Fruit fly (Drosophila melanogaster) whole organism, embryonic: ENCODE results near the gene Gyc88E.

Experiments used
- Abd-B ChIP-seq: fragments of 200-800 bp; sonication (Bioruptor generic); optimal IDR thresholded peaks from 2 replicates; lab custom pipeline; 2018; ENCODE audit warnings: missing biosample characterization, mild to moderate bottlenecking, missing genetic modification characterization, moderate library complexity
- Ada2b ChIP-seq: fragments of 200-800 bp; sonication (Bioruptor generic); IDR thresholded peaks from 2 replicates; pipeline ENCODE4 v1.3.6; 2022; ENCODE audit warnings: missing biosample characterization, missing genetic modification characterization
- Asciz ChIP-seq: fragments of 200-800 bp; sonication (Bioruptor generic); optimal IDR thresholded peaks from 2 replicates; lab custom pipeline; 2017; ENCODE audit warnings: missing biosample characterization, mild to moderate bottlenecking, missing genetic modification characterization, missing genetic modification reagents
- Bteb2 ChIP-seq: fragments of 200-800 bp; sonication (Bioruptor generic); optimal IDR thresholded peaks from 2 replicates; lab custom pipeline; 2016; ENCODE audit warnings: missing biosample characterization, missing genetic modification characterization
- CG10321 ChIP-seq: fragments of 200-800 bp; sonication (Bioruptor generic); IDR thresholded peaks from 2 replicates; pipeline ENCODE4 v1.3.6; 2022; ENCODE audit warnings: missing biosample characterization, missing genetic modification characterization
- CG11093 ChIP-seq: fragments of 200-800 bp; sonication (Bioruptor generic); IDR thresholded peaks from 3 replicates; pipeline ENCODE4 v1.3.6; 2022; ENCODE audit warnings: missing biosample characterization, missing genetic modification characterization
- CG14050 ChIP-seq: fragments of 200-800 bp; sonication (Bioruptor generic); IDR thresholded peaks from 3 replicates; pipeline ENCODE4 v1.3.6; 2022; ENCODE audit warnings: missing biosample characterization, missing genetic modification characterization
- CG17359 ChIP-seq: fragments of 200-800 bp; sonication (Bioruptor generic); optimal IDR thresholded peaks from 3 replicates; lab custom pipeline; 2018; ENCODE audit warnings: missing biosample characterization, mild to moderate bottlenecking, missing genetic modification characterization, moderate library complexity
- CG17361 ChIP-seq: fragments of 200-800 bp; sonication (Bioruptor generic); IDR thresholded peaks from 3 replicates; pipeline ENCODE4 v1.3.6; 2022; ENCODE audit warnings: missing biosample characterization, missing genetic modification characterization
- CG18011 ChIP-seq: fragments of 200-800 bp; sonication (Bioruptor generic); optimal IDR thresholded peaks from 2 replicates; lab custom pipeline; 2017; ENCODE audit warnings: missing biosample characterization, missing genetic modification characterization, mild to moderate bottlenecking, moderate library complexity, missing genotype
- CG18262 ChIP-seq: fragments of 200-800 bp; optimal IDR thresholded peaks from 3 replicates; lab custom pipeline; 2019; ENCODE audit warnings: missing biosample characterization, mild to moderate bottlenecking, missing genetic modification characterization, moderate library complexity
- CG18476 ChIP-seq: fragments of 200-800 bp; sonication (Bioruptor generic); optimal IDR thresholded peaks from 2 replicates; lab custom pipeline; 2016; ENCODE audit warnings: missing biosample characterization, mild to moderate bottlenecking, missing genetic modification characterization
- CG2199 ChIP-seq: fragments of 200-800 bp; sonication (Bioruptor generic); IDR thresholded peaks from 3 replicates; pipeline ENCODE4 v1.3.6; 2022; ENCODE audit warnings: missing biosample characterization, missing genetic modification characterization
- CG3065 ChIP-seq: fragments of 200-800 bp; sonication (Bioruptor generic); optimal IDR thresholded peaks from 2 replicates; lab custom pipeline; 2016; ENCODE audit warnings: missing biosample characterization, missing genetic modification characterization
- CG33213 ChIP-seq: fragments of 200-800 bp; sonication (Bioruptor generic); optimal IDR thresholded peaks from 3 replicates; lab custom pipeline; 2016; ENCODE audit warnings: missing biosample characterization, missing genetic modification characterization
- CG3847 ChIP-seq: fragments of 200-800 bp; sonication (Bioruptor generic); IDR thresholded peaks from 2 replicates; pipeline ENCODE4 v1.3.6; 2022; ENCODE audit warnings: missing biosample characterization, missing genetic modification characterization
- CG3995 ChIP-seq: fragments of 200-800 bp; sonication (Bioruptor generic); optimal IDR thresholded peaks from 3 replicates; lab custom pipeline; 2016; ENCODE audit warnings: missing biosample characterization, missing genetic modification characterization
- CG4730 ChIP-seq: fragments of 200-800 bp; sonication (Bioruptor generic); IDR thresholded peaks from 2 replicates; pipeline ENCODE4 v1.3.6; 2022; ENCODE audit warnings: missing biosample characterization, missing genetic modification characterization
- CG7357 ChIP-seq: fragments of 200-800 bp; sonication (Bioruptor generic); IDR thresholded peaks from 3 replicates; pipeline ENCODE4 v1.3.6; 2022; ENCODE audit warnings: missing biosample characterization, missing genetic modification characterization
- CG7928 ChIP-seq: fragments of 200-800 bp; sonication (Bioruptor generic); optimal IDR thresholded peaks from 2 replicates; lab custom pipeline; 2017; ENCODE audit warnings: missing biosample characterization, mild to moderate bottlenecking, missing genetic modification characterization
- CG8290 ChIP-seq, 3 experiments: fragments of 200-800 bp; sonication (Bioruptor generic); optimal IDR thresholded peaks; 2 replicates each; lab custom pipeline; 2016 to 2019; ENCODE audit warnings: missing biosample characterization in 3 of 3, missing genetic modification characterization in 3 of 3, mild to moderate bottlenecking in 2 of 3, moderate library complexity in 1 of 3
- CG9817 ChIP-seq: fragments of 200-800 bp; sonication (Bioruptor generic); optimal IDR thresholded peaks from 2 replicates; lab custom pipeline; 2018; ENCODE audit warnings: missing biosample characterization, mild to moderate bottlenecking, missing genetic modification characterization, moderate library complexity
- Camta ChIP-seq: fragments of 200-800 bp; sonication (Bioruptor generic); optimal IDR thresholded peaks from 2 replicates; lab custom pipeline; 2016; ENCODE audit warnings: missing biosample characterization, missing genetic modification characterization
- D ChIP-seq, 2 experiments: fragments of 200-800 bp in 1 of 2; fragments of >200 bp in 1 of 2; sonication (Bioruptor generic) in 1 of 2; optimal IDR thresholded peaks; 2 replicates in 1 of 2; 3 replicates in 1 of 2; lab custom pipeline; 2017; ENCODE audit warnings: mild to moderate bottlenecking in 1 of 2, missing biosample characterization in 1 of 2, missing genetic modification characterization in 1 of 2, missing genetic modification reagents in 1 of 2
- Deaf1 ChIP-seq: fragments of 200-800 bp; optimal IDR thresholded peaks from 3 replicates; lab custom pipeline; 2019; ENCODE audit warnings: missing biosample characterization, mild to moderate bottlenecking, missing genetic modification characterization, moderate library complexity
- Fer2 ChIP-seq: fragments of 200-800 bp; sonication (Bioruptor generic); optimal IDR thresholded peaks from 2 replicates; lab custom pipeline; 2018; ENCODE audit warnings: missing biosample characterization, mild to moderate bottlenecking, missing genetic modification characterization, moderate library complexity
- Hand ChIP-seq: fragments of 200-800 bp; sonication (Bioruptor generic); optimal IDR thresholded peaks from 2 replicates; lab custom pipeline; 2017; ENCODE audit warnings: mild to moderate bottlenecking, missing biosample characterization, missing genetic modification reagents, missing genetic modification characterization
- Hmx ChIP-seq: fragments of 200-800 bp; sonication (Bioruptor generic); optimal IDR thresholded peaks from 2 replicates; lab custom pipeline; 2016; ENCODE audit warnings: missing biosample characterization, missing genetic modification characterization
- Hr3 ChIP-seq: fragments of 200-800 bp; sonication (Bioruptor generic); optimal IDR thresholded peaks from 3 replicates; lab custom pipeline; 2016; ENCODE audit warnings: missing biosample characterization, missing genetic modification characterization
- Lpt ChIP-seq: fragments of >200 bp; optimal IDR thresholded peaks from 2 replicates; lab custom pipeline; 2018; ENCODE audit warnings: missing biosample characterization, missing genetic modification characterization
- NC2α ChIP-seq: fragments of 200-800 bp; sonication (Bioruptor generic); optimal IDR thresholded peaks from 2 replicates; lab custom pipeline; 2016; ENCODE audit warnings: missing biosample characterization, missing genetic modification characterization
- Ssrp ChIP-seq: fragments of 200-800 bp; sonication (Bioruptor generic); optimal IDR thresholded peaks from 2 replicates; lab custom pipeline; 2018; ENCODE audit warnings: missing biosample characterization, mild to moderate bottlenecking, missing genetic modification characterization, moderate library complexity
- Usf ChIP-seq: fragments of 200-800 bp; sonication (Bioruptor generic); optimal IDR thresholded peaks from 2 replicates; lab custom pipeline; 2017; ENCODE audit warnings: missing genotype, missing biosample characterization, missing genetic modification characterization
- al ChIP-seq: fragments of 200-800 bp; sonication (Bioruptor generic); IDR thresholded peaks from 2 replicates; pipeline ENCODE4 v1.3.6; 2022; ENCODE audit warnings: missing biosample characterization, missing genetic modification characterization
- ato ChIP-seq: fragments of 200-800 bp; sonication (Bioruptor generic); IDR thresholded peaks from 2 replicates; pipeline ENCODE4 v1.3.6; 2022; ENCODE audit warnings: missing biosample characterization, missing genetic modification characterization; ENCODE audit not compliant: partially characterized antibody
- caup ChIP-seq: fragments of 200-800 bp; sonication (Bioruptor generic); optimal IDR thresholded peaks from 3 replicates; lab custom pipeline; 2017; ENCODE audit warnings: missing biosample characterization, mild to moderate bottlenecking, missing genetic modification characterization, moderate library complexity; ENCODE audit not compliant: severe bottlenecking
- en ChIP-seq: fragments of 200-800 bp; sonication (Bioruptor generic); optimal IDR thresholded peaks from 2 replicates; lab custom pipeline; 2016; ENCODE audit warnings: missing biosample characterization, missing genetic modification characterization
- fd64A ChIP-seq: fragments of 200-800 bp; sonication (Bioruptor generic); optimal IDR thresholded peaks from 3 replicates; lab custom pipeline; 2018; ENCODE audit warnings: missing biosample characterization, mild to moderate bottlenecking, missing genetic modification characterization
- ftz-f1 ChIP-seq: fragments of 200-800 bp; sonication (Bioruptor generic); optimal IDR thresholded peaks from 2 replicates; lab custom pipeline; 2016; ENCODE audit warnings: missing biosample characterization, missing genetic modification characterization
- gsb ChIP-seq: fragments of 200-800 bp; sonication (Bioruptor generic); IDR thresholded peaks from 2 replicates; pipeline ENCODE4 v1.3.6; 2022; ENCODE audit warnings: missing biosample characterization, missing genetic modification characterization
- lmd ChIP-seq: fragments of 200-800 bp; sonication (Bioruptor generic); IDR thresholded peaks from 2 replicates; pipeline ENCODE4 v1.3.6; 2022; ENCODE audit warnings: missing biosample characterization, missing genetic modification characterization
- luna ChIP-seq: fragments of 200-800 bp; sonication (Bioruptor generic); optimal IDR thresholded peaks from 2 replicates; lab custom pipeline; 2016; ENCODE audit warnings: missing biosample characterization, missing genetic modification characterization
- pb ChIP-seq: fragments of 200-800 bp; sonication (Bioruptor generic); optimal IDR thresholded peaks from 3 replicates; lab custom pipeline; 2016; ENCODE audit warnings: missing biosample characterization, missing genetic modification characterization
- phol ChIP-seq: fragments of 200-800 bp; sonication (Bioruptor generic); optimal IDR thresholded peaks from 3 replicates; lab custom pipeline; 2018; ENCODE audit warnings: missing biosample characterization, mild to moderate bottlenecking, missing genetic modification characterization, moderate library complexity
- sima ChIP-seq: fragments of 200-800 bp; sonication (Bioruptor generic); optimal IDR thresholded peaks from 2 replicates; lab custom pipeline; 2016; ENCODE audit warnings: missing biosample characterization, missing genetic modification characterization
- stc ChIP-seq: fragments of 200-800 bp; sonication (Bioruptor generic); IDR thresholded peaks from 2 replicates; pipeline ENCODE4 v1.3.6; 2022; ENCODE audit warnings: missing biosample characterization, missing genetic modification characterization
- tna ChIP-seq: fragments of 200-800 bp; sonication (Bioruptor generic); IDR thresholded peaks from 2 replicates; pipeline ENCODE4 v1.3.6; 2022; ENCODE audit warnings: missing biosample characterization, missing genetic modification characterization; ENCODE audit not compliant: partially characterized antibody
- zf30C ChIP-seq: fragments of 200-800 bp; sonication (Bioruptor generic); optimal IDR thresholded peaks from 3 replicates; lab custom pipeline; 2018; ENCODE audit warnings: missing biosample characterization, mild to moderate bottlenecking, missing genetic modification characterization

Gene Gyc88E

dm6 chr3R:15208712-15209499 lies 58.7 kb downstream of the Gyc88E start, which contains the start of the genes Spn88Eb and Mau2 (continued):
- no peak for TF ChIP-seq luna (GFP tag; lab: Kevin White, UChicago)
- no peak for TF ChIP-seq Deaf1
- TF ChIP-seq CG3065 (GFP tag; lab: Kevin White, UChicago): no peak
- no peak for TF ChIP-seq CG33213 (GFP tag; lab: Kevin White, UChicago)
- TF ChIP-seq Bteb2 (GFP tag; lab: Kevin White, UChicago): peak; percentile 21
- TF ChIP-seq sima (GFP tag; lab: Kevin White, UChicago): no peak
- no peak for TF ChIP-seq Hmx (GFP tag; lab: Kevin White, UChicago)
- peak; percentile 67 for TF ChIP-seq caup (GFP tag; lab: Kevin White, UChicago)
- TF ChIP-seq Ssrp (tag; lab: Kevin White, UChicago): peak; percentile 31
- peak; percentile 36 for TF ChIP-seq Camta
- no peak for TF ChIP-seq CG10321 (GFP tag; lab: Robert Waterston, UW)
- TF ChIP-seq Asciz (GFP tag; lab: Kevin White, UChicago): no peak
- TF ChIP-seq phol (tag; lab: Kevin White, UChicago): peak; percentile 64
- TF ChIP-seq Ada2b (GFP tag; lab: Robert Waterston, UW): 0 out of 2 replicates have a peak, but pooled peaks have one; percentile 24
- TF ChIP-seq Lpt (GFP tag; lab: Kevin White, UChicago): no peak
- 0 out of 2 replicates have a peak, but pooled peaks have one; percentile 30 for TF ChIP-seq CG4730 (GFP tag; lab: Robert Waterston, UW)
- TF ChIP-seq CG18476 (GFP tag; lab: Kevin White, UChicago): peak; percentile 13
- TF ChIP-seq al: peak; percentile 70
- peak; percentile 90 for TF ChIP-seq ftz-f1 (GFP tag; lab: Kevin White, UChicago)
- TF ChIP-seq CG7357 (GFP tag; lab: Robert Waterston, UW): no peak
- no peak for TF ChIP-seq Usf (GFP tag; lab: Kevin White, UChicago)
- no peak for TF ChIP-seq Hand
- TF ChIP-seq Abd-B (GFP tag; lab: Kevin White, UChicago): peak; percentile 63
- no peak for TF ChIP-seq en (GFP tag; lab: Kevin White, UChicago)
- TF ChIP-seq CG3847 (GFP tag; lab: Robert Waterston, UW): peak; percentile 91
- TF ChIP-seq Hr3: peak; percentile 60
- peak; percentile 23; the same call in 1 of the 2 replicates for TF ChIP-seq ato (GFP tag; lab: Robert Waterston, UW)
- TF ChIP-seq Fer2 (tag; lab: Kevin White, UChicago): peak; percentile 52
- TF ChIP-seq lmd (GFP tag; lab: Robert Waterston, UW): peak; percentile 83
- TF ChIP-seq CG9817 (tag; lab: Kevin White, UChicago): peak; percentile 71
- TF ChIP-seq CG7928 (GFP tag; lab: Kevin White, UChicago): peak; percentile 17
- peak; percentile 47; the same call in 1 of the 2 replicates for TF ChIP-seq gsb (GFP tag; lab: Robert Waterston, UW)
- TF ChIP-seq D (optimal IDR thresholded peaks at IDR 0.05; lab: Kevin White, UChicago): no peak
- TF ChIP-seq D (GFP tag; optimal IDR thresholded peaks at IDR 0.05; lab: Kevin White, UChicago): peak; percentile 14
- TF ChIP-seq CG18262 (tag; lab: Kevin White, UChicago): peak; percentile 55
- TF ChIP-seq CG3995 (GFP tag; lab: Kevin White, UChicago): peak; percentile 100
- peak; percentile 43 for TF ChIP-seq CG17359 (tag; lab: Kevin White, UChicago)
- no peak for TF ChIP-seq fd64A
- peak; percentile 34; the same call in 2 of the 3 replicates for TF ChIP-seq CG14050 (GFP tag; lab: Robert Waterston, UW)
- peak; percentile 39; the same call in 1 of the 2 replicates for TF ChIP-seq tna (GFP tag; lab: Robert Waterston, UW)
- no peak for TF ChIP-seq pb
- 0 out of 3 replicates have a peak, but pooled peaks have one; percentile 40 for TF ChIP-seq CG2199
- peak; percentile 79; the same call in 2 of the 3 replicates for TF ChIP-seq CG17361 (GFP tag; lab: Robert Waterston, UW)
- TF ChIP-seq NC2α (GFP tag; lab: Kevin White, UChicago): no peak
- TF ChIP-seq CG18011: peak; percentile 23
- no peak for TF ChIP-seq zf30C (GFP tag; lab: Kevin White, UChicago)
- peak; percentile 55 for TF ChIP-seq CG8290 (GFP tag; optimal IDR thresholded peaks at IDR 0.05; lab: Kevin White, UChicago)
- TF ChIP-seq CG8290 (tag; optimal IDR thresholded peaks at IDR 0.05; lab: Kevin White, UChicago): peak in 1 of 2 experiments; percentile 53
- TF ChIP-seq CG11093 (GFP tag; lab: Robert Waterston, UW): no peak; the same call in 2 of the 3 replicates
- peak; percentile 56; the same call in 1 of the 2 replicates for TF ChIP-seq stc (GFP tag; lab: Robert Waterston, UW)
